Fruit fly (Drosophila melanogaster): Measurements from ENCODE around the gene Hmx.
A peak's percentile ranks its signal among the peaks of the same experiment; 100 is the strongest.

Gene Hmx

dm6 chr3R:17535106-17535764, 23.5 kb upstream of the Hmx start (continued):
- TF ChIP-seq sna (GFP tag; IDR thresholded peaks at IDR 0.05; ENCODE audit: partially characterized antibody) (no peak), CG14441 (GFP tag; IDR thresholded peaks at IDR 0.05) (peak; percentile 11), repo (GFP tag; optimal IDR thresholded peaks at IDR 0.05) (no peak), ERR (GFP tag; optimal IDR thresholded peaks at IDR 0.05) (no peak), kah (GFP tag; optimal IDR thresholded peaks at IDR 0.05) (peak; percentile 27), CG16815 (GFP tag; optimal IDR thresholded peaks at IDR 0.05) (no peak), CG9215 (GFP tag; IDR thresholded peaks at IDR 0.05) (no peak), dimm (GFP tag; IDR thresholded peaks at IDR 0.05) (no peak), Fer3 (tag; optimal IDR thresholded peaks at IDR 0.05) (peak; percentile 44), HHEX (GFP tag; optimal IDR thresholded peaks at IDR 0.05) (no peak), CG15011 (GFP tag; optimal IDR thresholded peaks at IDR 0.05) (peak; percentile 53), CG13287 (GFP tag; IDR thresholded peaks at IDR 0.05; ENCODE audit: partially characterized antibody) (no peak), Rx (GFP tag; IDR thresholded peaks at IDR 0.05) (no peak), hkb (optimal IDR thresholded peaks at IDR 0.05) (no peak), hkb (GFP tag; IDR thresholded peaks at IDR 0.05) (0 out of 2 replicates have a peak, but pooled peaks have one; percentile 6), sob (GFP tag; IDR thresholded peaks at IDR 0.05) (no peak), scrt (GFP tag; optimal IDR thresholded peaks at IDR 0.05) (no peak), mirr (GFP tag; optimal IDR thresholded peaks at IDR 0.05) (peak; percentile 80), CG32767 (GFP tag; IDR thresholded peaks at IDR 0.05) (peak; percentile 34; the same call in 1 of the 2 replicates), bsh (GFP tag; optimal IDR thresholded peaks at IDR 0.05) (peak in 1 of 2 experiments; percentile 34), Six4 (GFP tag; optimal IDR thresholded peaks at IDR 0.05) (no peak), Deaf1 (tag; optimal IDR thresholded peaks at IDR 0.05) (peak; percentile 45), CG2875 (GFP tag; optimal IDR thresholded peaks at IDR 0.05) (peak; percentile 9), Blimp-1 (GFP tag; optimal IDR thresholded peaks at IDR 0.05) (no peak), CG3281 (GFP tag; optimal IDR thresholded peaks at IDR 0.05) (peak; percentile 68), CG4730 (GFP tag; IDR thresholded peaks at IDR 0.05) (no peak), B-H1 (GFP tag; IDR thresholded peaks at IDR 0.05) (no peak), sug (tag; optimal IDR thresholded peaks at IDR 0.05) (peak; percentile 97), Sry-δ (GFP tag; optimal IDR thresholded peaks at IDR 0.05) (no peak), CG11093 (GFP tag; IDR thresholded peaks at IDR 0.05) (no peak), ci (GFP tag; IDR thresholded peaks at IDR 0.05) (peak; percentile 34; the same call in 2 of the 3 replicates), Pdp1 (GFP tag; optimal IDR thresholded peaks at IDR 0.05) (peak in 1 of 2 experiments; percentile 11), Hr39 (optimal IDR thresholded peaks at IDR 0.05) (no peak), Med (GFP tag) (peak; percentile 59), Mrtf (GFP tag; IDR thresholded peaks at IDR 0.05) (no peak), CG8089 (GFP tag; optimal IDR thresholded peaks at IDR 0.05) (no peak), CG3995 (GFP tag; optimal IDR thresholded peaks at IDR 0.05) (no peak), CG34224 (GFP tag; IDR thresholded peaks at IDR 0.05; ENCODE audit: partially characterized antibody) (no peak), Ravus (GFP tag; IDR thresholded peaks at IDR 0.05) (no peak), kni (GFP tag; optimal IDR thresholded peaks at IDR 0.05) (no peak), CG17568 (GFP tag; optimal IDR thresholded peaks at IDR 0.05) (no peak), Gsc (GFP tag; IDR thresholded peaks at IDR 0.05) (no peak), Neu2 (GFP tag; optimal IDR thresholded peaks at IDR 0.05; ENCODE audit: borderline replicate concordance) (no peak), dmrt99B (tag; optimal IDR thresholded peaks at IDR 0.05) (peak; percentile 69), ac (GFP tag; optimal IDR thresholded peaks at IDR 0.05) (no peak), Hey (tag; optimal IDR thresholded peaks at IDR 0.05) (peak; percentile 55), Gug (GFP tag; IDR thresholded peaks at IDR 0.05) (no peak), CG7372 (GFP tag; IDR thresholded peaks at IDR 0.05) (no peak), CG8290 (GFP tag; optimal IDR thresholded peaks at IDR 0.05) (no peak), CG8290 (tag; optimal IDR thresholded peaks at IDR 0.05) (no peak), Max (GFP tag; optimal IDR thresholded peaks at IDR 0.05) (no peak)
